Fruit fly (Drosophila melanogaster) whole organism, embryonic: ENCODE data around the gene CG12990.

Source experiments
- Blimp-1 ChIP-seq: fragments of 200-800 bp; sonication (Bioruptor generic); optimal IDR thresholded peaks from 3 replicates; lab custom pipeline; 2018; ENCODE audit warnings: missing biosample characterization, missing genetic modification characterization, mild to moderate bottlenecking, moderate library complexity, missing genetic modification reagents
- CG10147 ChIP-seq: fragments of 200-800 bp; sonication (Bioruptor generic); optimal IDR thresholded peaks from 2 replicates; lab custom pipeline; 2019; ENCODE audit warnings: missing biosample characterization, mild to moderate bottlenecking, missing genetic modification characterization, moderate library complexity
- CG10321 ChIP-seq: fragments of 200-800 bp; sonication (Bioruptor generic); IDR thresholded peaks from 2 replicates; pipeline ENCODE4 v1.3.6; 2022; ENCODE audit warnings: missing biosample characterization, missing genetic modification characterization
- CG10979 ChIP-seq: fragments of 200-800 bp; sonication (Bioruptor generic); optimal IDR thresholded peaks from 2 replicates; lab custom pipeline; 2018; ENCODE audit warnings: missing biosample characterization, mild to moderate bottlenecking, missing genetic modification characterization, moderate library complexity
- CG11398 ChIP-seq: fragments of 200-800 bp; sonication (Bioruptor generic); optimal IDR thresholded peaks from 2 replicates; lab custom pipeline; 2016; ENCODE audit warnings: missing biosample characterization, missing genetic modification characterization
- CG11696 ChIP-seq: fragments of 200-800 bp; sonication (Bioruptor generic); IDR thresholded peaks from 2 replicates; pipeline ENCODE4 v1.3.6; 2022; ENCODE audit warnings: missing biosample characterization, missing genetic modification characterization
- CG12155 ChIP-seq: fragments of 200-800 bp; sonication (Bioruptor generic); optimal IDR thresholded peaks from 3 replicates; lab custom pipeline; 2016; ENCODE audit warnings: missing biosample characterization, missing genetic modification characterization
- CG14441 ChIP-seq: fragments of 200-800 bp; sonication (Bioruptor generic); IDR thresholded peaks from 2 replicates; pipeline ENCODE4 v1.3.6; 2022; ENCODE audit warnings: missing biosample characterization, missing genetic modification characterization
- CG15479 ChIP-seq: fragments of 200-800 bp; sonication (Bioruptor generic); optimal IDR thresholded peaks from 3 replicates; lab custom pipeline; 2019; ENCODE audit warnings: missing biosample characterization, mild to moderate bottlenecking, missing genetic modification characterization, moderate library complexity
- CG17912 ChIP-seq: fragments of 200-800 bp; sonication (Bioruptor generic); optimal IDR thresholded peaks from 2 replicates; lab custom pipeline; 2018; ENCODE audit warnings: missing biosample characterization, mild to moderate bottlenecking, missing genetic modification characterization
- CG1832 ChIP-seq: fragments of 200-800 bp; sonication (Bioruptor generic); optimal IDR thresholded peaks from 2 replicates; lab custom pipeline; 2017; ENCODE audit warnings: missing biosample characterization, mild to moderate bottlenecking, missing genetic modification characterization, inconsistent platforms
- CG18619 ChIP-seq: fragments of 200-800 bp; sonication (Bioruptor generic); optimal IDR thresholded peaks from 3 replicates; lab custom pipeline; 2017; ENCODE audit warnings: missing biosample characterization, mild to moderate bottlenecking, missing genetic modification characterization
- CG2120 ChIP-seq: fragments of 200-800 bp; sonication (Bioruptor generic); optimal IDR thresholded peaks from 3 replicates; lab custom pipeline; 2016; ENCODE audit warnings: missing biosample characterization, missing genetic modification characterization
- CG2199 ChIP-seq: fragments of 200-800 bp; sonication (Bioruptor generic); IDR thresholded peaks from 3 replicates; pipeline ENCODE4 v1.3.6; 2022; ENCODE audit warnings: missing biosample characterization, missing genetic modification characterization
- CG31365 ChIP-seq: fragments of 200-800 bp; sonication (Bioruptor generic); optimal IDR thresholded peaks from 2 replicates; lab custom pipeline; 2018; ENCODE audit warnings: missing biosample characterization, mild to moderate bottlenecking, missing genetic modification characterization
- CG3281 ChIP-seq: fragments of 200-800 bp; sonication (Bioruptor generic); optimal IDR thresholded peaks from 3 replicates; lab custom pipeline; 2017; ENCODE audit warnings: missing biosample characterization, mild to moderate bottlenecking, missing genetic modification characterization
- CG3847 ChIP-seq: fragments of 200-800 bp; sonication (Bioruptor generic); IDR thresholded peaks from 2 replicates; pipeline ENCODE4 v1.3.6; 2022; ENCODE audit warnings: missing biosample characterization, missing genetic modification characterization
- CG4360 ChIP-seq: fragments of 200-800 bp; sonication (Bioruptor generic); IDR thresholded peaks from 2 replicates; pipeline ENCODE4 v1.3.6; 2022; ENCODE audit warnings: missing biosample characterization, missing genetic modification characterization
- CG7928 ChIP-seq: fragments of 200-800 bp; sonication (Bioruptor generic); optimal IDR thresholded peaks from 2 replicates; lab custom pipeline; 2017; ENCODE audit warnings: missing biosample characterization, mild to moderate bottlenecking, missing genetic modification characterization
- CG8089 ChIP-seq: fragments of 200-800 bp; sonication (Bioruptor generic); optimal IDR thresholded peaks from 3 replicates; lab custom pipeline; 2016; ENCODE audit warnings: missing biosample characterization, missing genetic modification characterization
- CG8944 ChIP-seq: fragments of 200-800 bp; sonication (Bioruptor generic); optimal IDR thresholded peaks from 3 replicates; lab custom pipeline; 2016; ENCODE audit warnings: missing biosample characterization, missing genetic modification characterization
- Chrac-16 ChIP-seq: fragments of 200-800 bp; sonication (Bioruptor generic); optimal IDR thresholded peaks from 3 replicates; lab custom pipeline; 2016; ENCODE audit warnings: missing biosample characterization, missing genetic modification characterization
- D19A ChIP-seq: fragments of 200-800 bp; optimal IDR thresholded peaks from 3 replicates; lab custom pipeline; 2019; ENCODE audit warnings: missing biosample characterization, mild to moderate bottlenecking, missing genetic modification characterization, moderate library complexity
- Drgx ChIP-seq: fragments of 200-800 bp; sonication (Bioruptor generic); IDR thresholded peaks from 2 replicates; pipeline ENCODE4 v1.3.6; 2022; ENCODE audit warnings: missing biosample characterization, missing genetic modification characterization
- Eip74EF ChIP-seq, 2 experiments: fragments of 200-800 bp in 1 of 2; fragments of >200 bp in 1 of 2; sonication (Bioruptor generic) in 1 of 2; optimal IDR thresholded peaks; 2 replicates each; lab custom pipeline; 2017 to 2019; ENCODE audit warnings: missing biosample characterization in 2 of 2, missing genetic modification characterization in 2 of 2, mild to moderate bottlenecking in 1 of 2, moderate library complexity in 1 of 2
- GATAe ChIP-seq: fragments of 200-800 bp; sonication (Bioruptor generic); conservative IDR thresholded peaks from 2 replicates; pipeline ENCODE4 v1.3.6; 2022; ENCODE audit warnings: missing biosample characterization, missing genetic modification characterization
- Hmr ChIP-seq: fragments of 200-800 bp; sonication (Bioruptor generic); optimal IDR thresholded peaks from 3 replicates; lab custom pipeline; 2017; ENCODE audit warnings: mild to moderate bottlenecking, missing biosample characterization, missing genetic modification reagents, missing genetic modification characterization
- Hr78 ChIP-seq, 2 experiments: fragments of 200-800 bp in 1 of 2; fragments of >200 bp in 1 of 2; sonication (Bioruptor generic) in 1 of 2; optimal IDR thresholded peaks; 2 replicates each; lab custom pipeline; 2017 to 2019; ENCODE audit warnings: missing biosample characterization in 2 of 2, missing genetic modification characterization in 2 of 2, mild to moderate bottlenecking in 1 of 2, moderate library complexity in 1 of 2
- Kr ChIP-seq: fragments of 200-800 bp; sonication (Bioruptor generic); optimal IDR thresholded peaks from 2 replicates; lab custom pipeline; 2017; ENCODE audit warnings: missing biosample characterization, mild to moderate bottlenecking, missing genetic modification characterization
- Med ChIP-seq: fragments of 200-800 bp; sonication (Bioruptor generic); peaks from one replicate; lab custom pipeline; 2016; ENCODE audit warnings: missing biosample characterization, missing genetic modification characterization, mild to moderate bottlenecking, inconsistent platforms, moderate library complexity
- Myb ChIP-seq: fragments of 200-800 bp; sonication (Bioruptor generic); optimal IDR thresholded peaks from 2 replicates; lab custom pipeline; 2016; ENCODE audit warnings: missing biosample characterization, missing genetic modification characterization
- Nf-YB ChIP-seq: fragments of 200-800 bp; sonication (Bioruptor generic); optimal IDR thresholded peaks from 3 replicates; lab custom pipeline; 2019; ENCODE audit warnings: missing biosample characterization, mild to moderate bottlenecking, missing genetic modification characterization, moderate library complexity
- Opbp ChIP-seq: fragments of 200-800 bp; sonication (Bioruptor generic); IDR thresholded peaks from 3 replicates; pipeline ENCODE4 v1.3.6; 2022; ENCODE audit warnings: missing biosample characterization, missing genetic modification characterization; ENCODE audit not compliant: partially characterized antibody
- Spps ChIP-seq: fragments of 200-800 bp; sonication (Bioruptor generic); optimal IDR thresholded peaks from 2 replicates; lab custom pipeline; 2018; ENCODE audit warnings: missing biosample characterization, mild to moderate bottlenecking, missing genetic modification characterization
- Taf1 ChIP-seq: fragments of 200-800 bp; sonication (Bioruptor generic); IDR thresholded peaks from 2 replicates; pipeline ENCODE4 v1.3.6; 2022; ENCODE audit warnings: missing biosample characterization, missing genetic modification characterization
- ase ChIP-seq: fragments of 200-800 bp; sonication (Bioruptor generic); IDR thresholded peaks from 3 replicates; pipeline ENCODE4 v1.3.6; 2022; ENCODE audit warnings: missing biosample characterization, missing genetic modification characterization
- az2 ChIP-seq: fragments of 200-800 bp; sonication (Bioruptor generic); optimal IDR thresholded peaks from 3 replicates; lab custom pipeline; 2016; ENCODE audit warnings: missing biosample characterization, missing genetic modification characterization
- br ChIP-seq: fragments of >200 bp; optimal IDR thresholded peaks from 2 replicates; lab custom pipeline; 2017
- danr ChIP-seq: fragments of 200-800 bp; sonication (Bioruptor generic); IDR thresholded peaks from 2 replicates; pipeline ENCODE4 v1.3.6; 2022; ENCODE audit warnings: missing biosample characterization, missing genetic modification characterization
- fd64A ChIP-seq: fragments of 200-800 bp; sonication (Bioruptor generic); optimal IDR thresholded peaks from 3 replicates; lab custom pipeline; 2018; ENCODE audit warnings: missing biosample characterization, mild to moderate bottlenecking, missing genetic modification characterization
- ftz-f1 ChIP-seq: fragments of 200-800 bp; sonication (Bioruptor generic); optimal IDR thresholded peaks from 2 replicates; lab custom pipeline; 2016; ENCODE audit warnings: missing biosample characterization, missing genetic modification characterization
- gcm ChIP-seq: fragments of 200-800 bp; sonication (Bioruptor generic); optimal IDR thresholded peaks from 2 replicates; lab custom pipeline; 2019; ENCODE audit warnings: missing biosample characterization, mild to moderate bottlenecking, missing genetic modification characterization, moderate library complexity
- gsb ChIP-seq: fragments of 200-800 bp; sonication (Bioruptor generic); IDR thresholded peaks from 2 replicates; pipeline ENCODE4 v1.3.6; 2022; ENCODE audit warnings: missing biosample characterization, missing genetic modification characterization
- h ChIP-seq: fragments of >200 bp; optimal IDR thresholded peaks from 2 replicates; lab custom pipeline; 2017
- hkb ChIP-seq, 2 experiments: fragments of 200-800 bp in 1 of 2; fragments of >200 bp in 1 of 2; sonication (Bioruptor generic) in 1 of 2; IDR thresholded peaks in 1 of 2; optimal IDR thresholded peaks in 1 of 2; 2 replicates each; pipeline versions ENCODE4 v1.3.6 to Lab custom; 2017 to 2022; ENCODE audit warnings: missing biosample characterization in 1 of 2, missing genetic modification characterization in 1 of 2
- jigr1 ChIP-seq: fragments of 200-800 bp; sonication (Bioruptor generic); IDR thresholded peaks from 3 replicates; pipeline ENCODE4 v1.3.6; 2022; ENCODE audit warnings: missing biosample characterization, missing genetic modification characterization
- kah ChIP-seq: fragments of 200-800 bp; sonication (Bioruptor generic); optimal IDR thresholded peaks from 2 replicates; lab custom pipeline; 2018; ENCODE audit warnings: missing biosample characterization, mild to moderate bottlenecking, missing genetic modification characterization
- pan ChIP-seq, 4 experiments: fragments of >200 bp in 3 of 4; fragments of 200-800 bp in 1 of 4; sonication (Bioruptor generic) in 1 of 4; optimal IDR thresholded peaks in 3 of 4; IDR thresholded peaks in 1 of 4; 2 replicates each; pipeline versions ENCODE4 v1.3.6 to Lab custom; 2017 to 2022; ENCODE audit warnings: missing biosample characterization in 2 of 4, missing genetic modification characterization in 2 of 4, mixed read lengths in 1 of 4

CG12990 gene

dm6 chrX:17658207-17659118 is 13.2 kb downstream of the CG12990 start (continued):
- TF ChIP-seq kah (GFP tag; lab: Kevin White, UChicago) = no peak
- TF ChIP-seq Spps = no peak
- no peak for TF ChIP-seq CG7928 (GFP tag; lab: Kevin White, UChicago)
- TF ChIP-seq GATAe (GFP tag; lab: Robert Waterston, UW) = no peak
- TF ChIP-seq CG3847 (GFP tag; lab: Robert Waterston, UW) = no peak
- no peak for TF ChIP-seq jigr1 (GFP tag; lab: Robert Waterston, UW)
- no peak for TF ChIP-seq CG10979 (tag; lab: Kevin White, UChicago)
- no peak for TF ChIP-seq Eip74EF (GFP tag; optimal IDR thresholded peaks at IDR 0.05; lab: Kevin White, UChicago)
- TF ChIP-seq CG12155 = no peak
- TF ChIP-seq D19A (tag; lab: Kevin White, UChicago) = no peak
- TF ChIP-seq Nf-YB (GFP tag; lab: Kevin White, UChicago) = no peak
- TF ChIP-seq Kr (GFP tag; lab: Kevin White, UChicago) = no peak
- TF ChIP-seq Med (GFP tag; lab: Kevin White, UChicago) = peak; percentile 22
- no peak for TF ChIP-seq Blimp-1 (GFP tag; lab: Kevin White, UChicago)
- TF ChIP-seq Hmr = no peak
- no peak for TF ChIP-seq h (lab: Kevin White, UChicago)
- no peak for TF ChIP-seq fd64A (GFP tag; lab: Kevin White, UChicago)
- no peak for TF ChIP-seq gcm (GFP tag; lab: Kevin White, UChicago)
- 0 out of 3 replicates have a peak, but pooled peaks have one; percentile 24 for TF ChIP-seq CG2199 (GFP tag; lab: Robert Waterston, UW)
- TF ChIP-seq az2 (GFP tag; lab: Kevin White, UChicago) = no peak
- no peak for TF ChIP-seq hkb (optimal IDR thresholded peaks at IDR 0.05; lab: Kevin White, UChicago)
- peak; percentile 6; the same call in 1 of the 2 replicates for TF ChIP-seq hkb (GFP tag; IDR thresholded peaks at IDR 0.05; lab: Robert Waterston, UW)
- no peak for TF ChIP-seq CG8089 (GFP tag; lab: Kevin White, UChicago)
- 0 out of 2 replicates have a peak, but pooled peaks have one; percentile 19 for TF ChIP-seq Drgx
- TF ChIP-seq CG8944 (GFP tag; lab: Kevin White, UChicago) = no peak
- TF ChIP-seq CG11696 (GFP tag; lab: Robert Waterston, UW) = no peak
- TF ChIP-seq Myb (GFP tag; lab: Kevin White, UChicago) = no peak
- no peak for TF ChIP-seq danr (GFP tag; lab: Robert Waterston, UW)
- TF ChIP-seq CG2120 (GFP tag; lab: Kevin White, UChicago) = no peak
- peak; percentile 36; the same call in 1 of the 2 replicates for TF ChIP-seq CG10321
- TF ChIP-seq Taf1 (GFP tag; lab: Robert Waterston, UW) = no peak
- no peak for TF ChIP-seq CG10147 (GFP tag; lab: Kevin White, UChicago)
- no peak for TF ChIP-seq CG18619 (GFP tag; lab: Kevin White, UChicago)
- TF ChIP-seq ase (GFP tag; lab: Robert Waterston, UW) = no peak
- no peak for TF ChIP-seq pan (optimal IDR thresholded peaks at IDR 0.05; lab: Kevin White, UChicago)
- TF ChIP-seq pan (GFP tag; optimal IDR thresholded peaks at IDR 0.05 in 1 of 2, IDR thresholded peaks at IDR 0.05 in 1 of 2) = no peak
- TF ChIP-seq Chrac-16 (GFP tag; lab: Kevin White, UChicago) = no peak
- peak; percentile 69 for TF ChIP-seq CG4360 (GFP tag; lab: Robert Waterston, UW)
- TF ChIP-seq Hr78 (GFP tag; optimal IDR thresholded peaks at IDR 0.05; lab: Kevin White, UChicago) = peak in 1 of 2 experiments; percentile 98
- TF ChIP-seq CG14441 (GFP tag; lab: Robert Waterston, UW) = no peak
- no peak for TF ChIP-seq gsb
- peak; percentile 75 for TF ChIP-seq CG1832 (GFP tag; lab: Kevin White, UChicago)
- no peak for TF ChIP-seq CG17912 (GFP tag; lab: Kevin White, UChicago)
- peak; percentile 35 for TF ChIP-seq CG15479 (GFP tag; lab: Kevin White, UChicago)
- TF ChIP-seq ftz-f1 (GFP tag; lab: Kevin White, UChicago) = no peak
- no peak for TF ChIP-seq CG31365
- no peak for TF ChIP-seq CG11398 (GFP tag; lab: Kevin White, UChicago)
- TF ChIP-seq Opbp = no peak
- TF ChIP-seq br = no peak
- no peak for TF ChIP-seq CG3281
